Fruit fly (Drosophila melanogaster): Measurements from ENCODE around the gene CG11381.

CG11381 gene

DNA sequence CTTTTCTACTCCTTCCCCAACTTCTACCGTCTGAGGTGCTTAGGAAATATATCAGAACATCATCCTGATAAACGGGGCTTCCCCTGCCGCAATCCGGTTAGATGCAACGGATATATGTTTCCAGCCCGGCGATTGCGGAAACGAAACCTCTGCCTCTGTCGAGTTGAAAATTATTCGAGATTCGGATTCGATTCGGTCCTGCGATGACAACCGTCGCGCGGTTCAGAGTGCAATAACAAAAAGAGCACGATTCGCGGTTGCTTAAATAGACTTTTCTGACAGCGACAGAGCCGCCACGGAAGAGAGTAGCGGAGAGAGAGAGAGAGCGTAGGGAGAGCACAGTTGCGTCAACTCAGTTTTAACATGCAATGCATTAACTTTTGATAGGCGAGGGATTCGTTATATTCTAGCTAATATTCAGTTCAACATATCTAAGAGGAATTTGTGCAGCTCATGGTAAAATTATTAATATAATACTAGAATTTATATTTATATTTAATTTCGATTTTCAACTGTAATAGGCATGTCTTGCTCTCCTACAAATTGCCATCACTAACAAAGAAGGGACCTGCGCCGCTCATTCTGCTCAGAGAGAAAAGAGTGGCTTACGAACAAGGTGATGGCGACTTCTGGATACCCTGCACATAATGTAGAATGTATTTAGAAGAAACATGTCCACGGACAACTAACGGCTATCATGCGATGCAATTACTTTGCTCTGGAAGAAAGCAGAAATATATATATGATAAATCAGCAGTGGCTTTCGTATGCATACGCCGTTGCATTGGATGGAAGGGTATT is 31.4 kb downstream of the CG11381 start (continued):
- TF ChIP-seq corto (GFP tag; optimal IDR thresholded peaks at IDR 0.05) = no peak
- TF ChIP-seq salm (tag; optimal IDR thresholded peaks at IDR 0.05) = peak; percentile 53
- TF ChIP-seq CG2202 (tag; optimal IDR thresholded peaks at IDR 0.05) = peak; percentile 61
- peak; percentile 64 for TF ChIP-seq CG12744 (GFP tag; optimal IDR thresholded peaks at IDR 0.05)
- peak; percentile 84 for TF ChIP-seq Sox102F (GFP tag; optimal IDR thresholded peaks at IDR 0.05)
- 0 out of 2 replicates have a peak, but pooled peaks have one; percentile 39 for TF ChIP-seq cas (GFP tag; IDR thresholded peaks at IDR 0.05)
- peak; percentile 72 for TF ChIP-seq CG12659 (GFP tag; optimal IDR thresholded peaks at IDR 0.05)
- TF ChIP-seq Ravus (GFP tag; IDR thresholded peaks at IDR 0.05) = peak; percentile 47; the same call in 1 of the 2 replicates
- no peak for TF ChIP-seq gfzf (GFP tag; optimal IDR thresholded peaks at IDR 0.05)
- TF ChIP-seq CG12299 (tag; optimal IDR thresholded peaks at IDR 0.05) = peak; percentile 70
- peak; percentile 47 for TF ChIP-seq kni (GFP tag; optimal IDR thresholded peaks at IDR 0.05)
- peak; percentile 79 for TF ChIP-seq CG10267 (tag; optimal IDR thresholded peaks at IDR 0.05)
- TF ChIP-seq D19B (GFP tag; optimal IDR thresholded peaks at IDR 0.05) = peak; percentile 93
- no peak for TF ChIP-seq luna (GFP tag; optimal IDR thresholded peaks at IDR 0.05)
- peak; percentile 74 for TF ChIP-seq CG13624 (GFP tag; optimal IDR thresholded peaks at IDR 0.05)
- no peak for TF ChIP-seq YL-1 (GFP tag; optimal IDR thresholded peaks at IDR 0.05)
- peak; percentile 43 to 87 for TF ChIP-seq bsh (GFP tag; optimal IDR thresholded peaks at IDR 0.05)
- peak; percentile 81 for TF ChIP-seq sisA (GFP tag; IDR thresholded peaks at IDR 0.05)
- TF ChIP-seq ftz-f1 (GFP tag; optimal IDR thresholded peaks at IDR 0.05) = no peak
- peak; percentile 6 for TF ChIP-seq nom (GFP tag; optimal IDR thresholded peaks at IDR 0.05)
- TF ChIP-seq sr (GFP tag; IDR thresholded peaks at IDR 0.05) = peak; percentile 67; the same call in 2 of the 3 replicates
- peak; percentile 80 for TF ChIP-seq CG11093 (GFP tag; IDR thresholded peaks at IDR 0.05)
- peak; percentile 74 for TF ChIP-seq slbo (GFP tag; IDR thresholded peaks at IDR 0.05)
- no peak for TF ChIP-seq CTCF (GFP tag; optimal IDR thresholded peaks at IDR 0.05)
- TF ChIP-seq ham (GFP tag; IDR thresholded peaks at IDR 0.05) = no peak
- no peak for TF ChIP-seq CG6791 (GFP tag; IDR thresholded peaks at IDR 0.05; ENCODE audit: partially characterized antibody)
- peak; percentile 83 for TF ChIP-seq phol (tag; optimal IDR thresholded peaks at IDR 0.05)
- peak; percentile 62 for TF ChIP-seq Antp (GFP tag; optimal IDR thresholded peaks at IDR 0.05)
- TF ChIP-seq CG7271 (tag; optimal IDR thresholded peaks at IDR 0.05) = peak; percentile 2
- peak; percentile 55 for TF ChIP-seq CG10543 (GFP tag; optimal IDR thresholded peaks at IDR 0.05)
- TF ChIP-seq B-H1 (GFP tag; IDR thresholded peaks at IDR 0.05) = peak; percentile 73
- TF ChIP-seq CG10979 (tag; optimal IDR thresholded peaks at IDR 0.05) = peak; percentile 84
- TF ChIP-seq gem (tag; optimal IDR thresholded peaks at IDR 0.05) = peak; percentile 89
- peak; percentile 83 for TF ChIP-seq CoRest (tag; optimal IDR thresholded peaks at IDR 0.05)
- no peak for TF ChIP-seq Bgb (GFP tag; IDR thresholded peaks at IDR 0.05; ENCODE audit: partially characterized antibody)
- peak; percentile 79 for TF ChIP-seq Dek (tag; optimal IDR thresholded peaks at IDR 0.05)
- peak; percentile 68 for TF ChIP-seq nau (GFP tag; optimal IDR thresholded peaks at IDR 0.05)
- TF ChIP-seq CG6254 (GFP tag; optimal IDR thresholded peaks at IDR 0.05) = peak; percentile 47
- no peak for TF ChIP-seq ato (GFP tag; IDR thresholded peaks at IDR 0.05; ENCODE audit: partially characterized antibody)
- no peak for TF ChIP-seq Hmx (GFP tag; optimal IDR thresholded peaks at IDR 0.05)
- TF ChIP-seq lbe (GFP tag; optimal IDR thresholded peaks at IDR 0.05) = peak; percentile 35
- peak; percentile 35 for TF ChIP-seq BEAF-32 (GFP tag; optimal IDR thresholded peaks at IDR 0.05)
- no peak for TF ChIP-seq hb (GFP tag; IDR thresholded peaks at IDR 0.05; ENCODE audit: partially characterized antibody)
- TF ChIP-seq E2f1 (GFP tag; IDR thresholded peaks at IDR 0.05) = peak; percentile 78
- peak; percentile 56; the same call in 1 of the 2 replicates for TF ChIP-seq CG31224 (GFP tag; IDR thresholded peaks at IDR 0.05)
- peak; percentile 55 for TF ChIP-seq CG13894 (tag; optimal IDR thresholded peaks at IDR 0.05)
- peak; percentile 59 for TF ChIP-seq pho (GFP tag; optimal IDR thresholded peaks at IDR 0.05)
- peak; percentile 62 for TF ChIP-seq CG3847 (GFP tag; IDR thresholded peaks at IDR 0.05)
